Fruit fly (Drosophila melanogaster): ENCODE results near the gene CG31643.

CG31643 gene

dm6 chr2L:6053874-6054469 is 16.1 kb downstream of the CG31643 start, which contains the start of gene CG13995 (continued):
- TF ChIP-seq Abd-B (GFP tag; optimal IDR thresholded peaks at IDR 0.05) (no peak), org-1 (GFP tag; optimal IDR thresholded peaks at IDR 0.05) (no peak), CoRest (tag; optimal IDR thresholded peaks at IDR 0.05) (no peak), Hey (tag; optimal IDR thresholded peaks at IDR 0.05) (no peak), lbe (GFP tag; optimal IDR thresholded peaks at IDR 0.05) (no peak), Dref (GFP tag; IDR thresholded peaks at IDR 0.05) (no peak), gsb-n (tag; optimal IDR thresholded peaks at IDR 0.05) (no peak), CG11504 (tag; optimal IDR thresholded peaks at IDR 0.05) (no peak), nom (GFP tag; optimal IDR thresholded peaks at IDR 0.05) (peak; percentile 54), CG14710 (tag; optimal IDR thresholded peaks at IDR 0.05) (no peak), bcd (GFP tag; optimal IDR thresholded peaks at IDR 0.05) (no peak), CG3407 (GFP tag; optimal IDR thresholded peaks at IDR 0.05) (no peak), ab (GFP tag; optimal IDR thresholded peaks at IDR 0.05) (no peak), CG12744 (GFP tag; optimal IDR thresholded peaks at IDR 0.05) (no peak), CG15514 (GFP tag; optimal IDR thresholded peaks at IDR 0.05) (peak; percentile 18), CG10462 (GFP tag; optimal IDR thresholded peaks at IDR 0.05) (no peak), Tbp (GFP tag; optimal IDR thresholded peaks at IDR 0.05) (no peak), Gsc (GFP tag; IDR thresholded peaks at IDR 0.05) (no peak)

DNA sequence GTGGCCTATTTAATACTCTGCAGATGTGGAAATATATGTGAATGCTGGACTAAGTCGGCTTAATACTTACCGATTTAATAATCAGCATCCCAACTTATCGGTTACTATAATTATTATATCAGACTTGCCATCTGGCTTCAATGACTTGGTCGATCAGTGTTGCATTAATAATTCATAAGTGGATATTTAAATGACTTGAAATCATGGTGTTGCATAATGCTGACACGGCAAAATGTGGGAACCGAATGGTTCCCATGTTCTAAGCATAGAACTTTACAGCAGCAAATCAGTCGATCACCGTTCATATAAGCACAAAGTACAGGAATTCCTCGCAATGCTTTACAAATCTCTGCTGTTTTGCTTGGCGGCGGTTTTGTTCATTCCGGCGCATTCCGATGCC is 22.3 kb downstream of the CG31643 start, which contains the start of gene CG34180:
CG34180 (plus strand) TSS at position 301 of the 400 bp plus-strand sequence.
- TF ChIP-seq Pdp1 (GFP tag; optimal IDR thresholded peaks at IDR 0.05) (peak in 1 of 2 experiments; percentile 17), Dp (GFP tag; optimal IDR thresholded peaks at IDR 0.05) (no peak)

- TF ChIP-seq Lpt (GFP tag; optimal IDR thresholded peaks at IDR 0.05), result no peak
- TF ChIP-seq CG12391 (tag; optimal IDR thresholded peaks at IDR 0.05), result peak; percentile 83
- TF ChIP-seq zen (tag; optimal IDR thresholded peaks at IDR 0.05), result peak; percentile 88
- TF ChIP-seq tll (GFP tag; optimal IDR thresholded peaks at IDR 0.05), result peak; percentile 77 to 91
- TF ChIP-seq CG13624 (GFP tag; optimal IDR thresholded peaks at IDR 0.05), result peak; percentile 86
- peak; percentile 73 for TF ChIP-seq esg (GFP tag; conservative IDR thresholded peaks at IDR 0.05)
- TF ChIP-seq Sry-δ (GFP tag; optimal IDR thresholded peaks at IDR 0.05), result peak; percentile 71
- no peak; the same call in 2 of the 3 replicates for TF ChIP-seq CG34224 (GFP tag; IDR thresholded peaks at IDR 0.05; ENCODE audit: partially characterized antibody)
- TF ChIP-seq CG4730 (GFP tag; IDR thresholded peaks at IDR 0.05), result peak; percentile 73
- TF ChIP-seq otp (GFP tag; IDR thresholded peaks at IDR 0.05), result peak; percentile 69; the same call in 2 of the 3 replicates
- no peak for TF ChIP-seq pros (GFP tag; optimal IDR thresholded peaks at IDR 0.05)
- peak; percentile 62 for TF ChIP-seq Hmx (GFP tag; optimal IDR thresholded peaks at IDR 0.05)
- TF ChIP-seq salm (tag; optimal IDR thresholded peaks at IDR 0.05), result peak; percentile 35
- TF ChIP-seq CG1233 (GFP tag; optimal IDR thresholded peaks at IDR 0.05), result peak; percentile 51
- TF ChIP-seq CG18476 (GFP tag; optimal IDR thresholded peaks at IDR 0.05), result peak; percentile 71
- TF ChIP-seq Six4 (GFP tag; optimal IDR thresholded peaks at IDR 0.05), result peak; percentile 78
- no peak for TF ChIP-seq eve (GFP tag; optimal IDR thresholded peaks at IDR 0.05)
- TF ChIP-seq CG17802 (tag; optimal IDR thresholded peaks at IDR 0.05), result peak; percentile 100
- TF ChIP-seq CG2199 (GFP tag; IDR thresholded peaks at IDR 0.05), result 0 out of 3 replicates have a peak, but pooled peaks have one; percentile 76
- peak; percentile 82 for TF ChIP-seq CG13424 (tag; optimal IDR thresholded peaks at IDR 0.05)
- peak; percentile 52 for TF ChIP-seq schlank (tag; optimal IDR thresholded peaks at IDR 0.05)
- TF ChIP-seq dati (GFP tag; IDR thresholded peaks at IDR 0.05), result 0 out of 2 replicates have a peak, but pooled peaks have one; percentile 42
- TF ChIP-seq grn (GFP tag; optimal IDR thresholded peaks at IDR 0.05), result no peak
- TF ChIP-seq CG30431 (GFP tag; optimal IDR thresholded peaks at IDR 0.05), result peak; percentile 69
- TF ChIP-seq Rx (GFP tag; IDR thresholded peaks at IDR 0.05), result peak; percentile 74
- peak; percentile 71 for TF ChIP-seq CG12104 (GFP tag; optimal IDR thresholded peaks at IDR 0.05)
Observed at dm6 chr2L:6062382-6063082, 24.6 kb downstream of the CG31643 start, which contains the start of the genes ND-51 and CG13994. Gene ND-51 (minus strand): TSS chr2L:6062757. Gene CG13994 (plus strand): TSS chr2L:6062989.

All from whole organism, embryonic.